Fruit fly (Drosophila melanogaster): ENCODE results near the gene CG9132.
A peak's percentile ranks its signal among the peaks of the same experiment; 100 is the strongest.

CG9132 gene

dm6 chrX:16833097-16833496 lies 32.6 kb upstream of the CG9132 start (continued):
- TF ChIP-seq vri (GFP tag; optimal IDR thresholded peaks at IDR 0.05) (no peak), CG15336 (GFP tag; IDR thresholded peaks at IDR 0.05) (peak; percentile 87), Smox (GFP tag; optimal IDR thresholded peaks at IDR 0.05) (peak; percentile 52), dsx (GFP tag; optimal IDR thresholded peaks at IDR 0.05; ENCODE audit: poor library complexity, severe bottlenecking) (peak; percentile 90), Lpt (GFP tag; optimal IDR thresholded peaks at IDR 0.05) (peak; percentile 85), fd85E (GFP tag; optimal IDR thresholded peaks at IDR 0.05) (peak; percentile 29), ss (GFP tag; optimal IDR thresholded peaks at IDR 0.05) (peak; percentile 84 to 87), CG6163 (GFP tag; IDR thresholded peaks at IDR 0.05) (peak; percentile 90), CG16779 (tag; optimal IDR thresholded peaks at IDR 0.05) (peak; percentile 75), Gug (GFP tag; IDR thresholded peaks at IDR 0.05) (peak; percentile 86), CG11762 (GFP tag; optimal IDR thresholded peaks at IDR 0.05; ENCODE audit: insufficient read depth) (peak; percentile 79), eg (GFP tag; IDR thresholded peaks at IDR 0.05) (peak; percentile 92), CG11294 (GFP tag; IDR thresholded peaks at IDR 0.05) (peak; percentile 78), pdm3 (GFP tag; optimal IDR thresholded peaks at IDR 0.05) (peak; percentile 87), CG8319 (GFP tag; optimal IDR thresholded peaks at IDR 0.05) (peak; percentile 66), CG10669 (GFP tag; optimal IDR thresholded peaks at IDR 0.05) (peak; percentile 89), CG6276 (GFP tag; optimal IDR thresholded peaks at IDR 0.05) (peak; percentile 81)

dm6 chrX:16831848-16832247 lies 31.3 kb upstream of the CG9132 start:
- no peak for TF ChIP-seq Eip93F (GFP tag; optimal IDR thresholded peaks at IDR 0.05)
- TF ChIP-seq eg (GFP tag; IDR thresholded peaks at IDR 0.05): no peak
- TF ChIP-seq CG6854 (GFP tag; optimal IDR thresholded peaks at IDR 0.05): no peak
- TF ChIP-seq Sox14 (GFP tag; optimal IDR thresholded peaks at IDR 0.05): no peak
- no peak for TF ChIP-seq svp (GFP tag)
- no peak for TF ChIP-seq CG1621 (tag; optimal IDR thresholded peaks at IDR 0.05)
- no peak for TF ChIP-seq CG3919 (GFP tag; optimal IDR thresholded peaks at IDR 0.05)
- no peak for TF ChIP-seq acj6 (GFP tag; optimal IDR thresholded peaks at IDR 0.05)
- no peak for TF ChIP-seq vri (GFP tag; optimal IDR thresholded peaks at IDR 0.05)
- no peak for TF ChIP-seq CG15336 (GFP tag; IDR thresholded peaks at IDR 0.05)
- TF ChIP-seq CG16779 (tag; optimal IDR thresholded peaks at IDR 0.05): no peak
- no peak for TF ChIP-seq topi (GFP tag; optimal IDR thresholded peaks at IDR 0.05)
- TF ChIP-seq Ets21C (GFP tag; optimal IDR thresholded peaks at IDR 0.05): no peak
- no peak for TF ChIP-seq net (GFP tag; optimal IDR thresholded peaks at IDR 0.05)
- TF ChIP-seq lz (GFP tag; optimal IDR thresholded peaks at IDR 0.05): no peak
- TF ChIP-seq CG8632 (GFP tag; optimal IDR thresholded peaks at IDR 0.05): no peak

- no peak for TF ChIP-seq CG10669 (GFP tag; optimal IDR thresholded peaks at IDR 0.05)
- no peak for TF ChIP-seq spab (GFP tag; optimal IDR thresholded peaks at IDR 0.05)
- no peak for TF ChIP-seq CG16779 (tag; optimal IDR thresholded peaks at IDR 0.05)
- peak; percentile 0 for TF ChIP-seq Hr4 (GFP tag; optimal IDR thresholded peaks at IDR 0.05)
- no peak for TF ChIP-seq svp (GFP tag)
- no peak for TF ChIP-seq vri (GFP tag; optimal IDR thresholded peaks at IDR 0.05)
- no peak for TF ChIP-seq CG11762 (GFP tag; optimal IDR thresholded peaks at IDR 0.05; ENCODE audit: insufficient read depth)
- no peak for TF ChIP-seq net (GFP tag; optimal IDR thresholded peaks at IDR 0.05)
- TF ChIP-seq CG7368 (GFP tag; optimal IDR thresholded peaks at IDR 0.05): no peak
- TF ChIP-seq CG9139 (GFP tag; optimal IDR thresholded peaks at IDR 0.05): no peak
- no peak for TF ChIP-seq lz (GFP tag; optimal IDR thresholded peaks at IDR 0.05)
- TF ChIP-seq Lpt (GFP tag; optimal IDR thresholded peaks at IDR 0.05): no peak
- no peak for TF ChIP-seq topi (GFP tag; optimal IDR thresholded peaks at IDR 0.05)
- TF ChIP-seq dac (GFP tag; optimal IDR thresholded peaks at IDR 0.05): no peak
- no peak for TF ChIP-seq ss (GFP tag; optimal IDR thresholded peaks at IDR 0.05)
- TF ChIP-seq CG32006 (GFP tag; optimal IDR thresholded peaks at IDR 0.05): peak; percentile 36
- TF ChIP-seq Blimp-1 (GFP tag; optimal IDR thresholded peaks at IDR 0.05): no peak
- no peak for TF ChIP-seq Eip75B (GFP tag; optimal IDR thresholded peaks at IDR 0.05)
- no peak for TF ChIP-seq Ets21C (GFP tag; optimal IDR thresholded peaks at IDR 0.05)
- no peak for TF ChIP-seq Hr38 (GFP tag; optimal IDR thresholded peaks at IDR 0.05)
- TF ChIP-seq Eip93F (GFP tag; optimal IDR thresholded peaks at IDR 0.05): no peak
- TF ChIP-seq CG3919 (GFP tag; optimal IDR thresholded peaks at IDR 0.05): no peak
- no peak for TF ChIP-seq fkh (GFP tag; optimal IDR thresholded peaks at IDR 0.05)
- peak; percentile 45 for TF ChIP-seq OdsH (GFP tag; optimal IDR thresholded peaks at IDR 0.05)
- no peak for TF ChIP-seq salr (GFP tag; optimal IDR thresholded peaks at IDR 0.05)
- no peak for TF ChIP-seq CG6792 (GFP tag; optimal IDR thresholded peaks at IDR 0.05)
- no peak for TF ChIP-seq CG31627 (GFP tag; optimal IDR thresholded peaks at IDR 0.05)
- TF ChIP-seq CG15336 (GFP tag; IDR thresholded peaks at IDR 0.05): no peak
- TF ChIP-seq CG8632 (GFP tag; optimal IDR thresholded peaks at IDR 0.05): no peak
- peak; percentile 6 for TF ChIP-seq acj6 (GFP tag; optimal IDR thresholded peaks at IDR 0.05)
- no peak for TF ChIP-seq CG34406 (GFP tag; optimal IDR thresholded peaks at IDR 0.05)
- TF ChIP-seq CG3032 (tag; optimal IDR thresholded peaks at IDR 0.05): no peak
- no peak for TF ChIP-seq cyc (GFP tag; optimal IDR thresholded peaks at IDR 0.05)
- TF ChIP-seq CG11902 (GFP tag; optimal IDR thresholded peaks at IDR 0.05): no peak
These were observed 29.6 kb upstream of the CG9132 start for dm6 chrX:16830081-16830480.

All from whole organism, prepupa.